1 fruit fly cellular context compared by ENCODE assay signal in the genomic region with DNA sequence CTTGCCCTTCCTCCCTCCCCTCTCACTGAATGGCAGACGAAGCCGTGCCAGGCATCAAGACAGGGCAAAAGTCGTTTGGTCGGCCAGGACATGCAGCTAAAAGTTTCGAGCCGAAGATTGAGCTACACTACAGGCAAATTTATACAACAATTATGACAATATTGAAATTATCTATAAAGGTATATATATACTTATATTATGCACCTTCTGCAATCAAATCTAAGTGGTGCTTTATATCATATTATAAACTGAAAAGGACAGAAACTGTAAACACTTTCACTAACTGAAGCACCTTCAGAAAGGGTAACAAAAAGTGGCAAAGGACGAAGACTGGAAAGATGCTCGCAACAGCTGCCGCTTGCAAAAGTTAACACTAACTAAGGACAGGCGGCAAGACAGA.
TF ChIP-seq lines count a peak whose summit lies in the region.

No protein-coding gene starts in this region.

TF ChIP-seq in whole organism, embryonic, 481 proteins besides CTCF, POLR2A, EP300 and RAD21 (continued from another document):
- TF ChIP-seq Optix (GFP tag; IDR thresholded peaks at IDR 0.05; lab: Robert Waterston, UW), result no peak
- peak; percentile 45 for TF ChIP-seq CG7556 (GFP tag; optimal IDR thresholded peaks at IDR 0.05; lab: Kevin White, UChicago)
- TF ChIP-seq Atf3 (GFP tag; optimal IDR thresholded peaks at IDR 0.05; lab: Kevin White, UChicago), result no peak
- no peak for TF ChIP-seq D (optimal IDR thresholded peaks at IDR 0.05; lab: Kevin White, UChicago)
- peak; percentile 25 for TF ChIP-seq D (GFP tag; optimal IDR thresholded peaks at IDR 0.05; lab: Kevin White, UChicago)
- TF ChIP-seq pan (optimal IDR thresholded peaks at IDR 0.05; lab: Kevin White, UChicago), result no peak
- TF ChIP-seq pan (GFP tag; optimal IDR thresholded peaks at IDR 0.05 in 1 of 2, IDR thresholded peaks at IDR 0.05 in 1 of 2), result no peak
- no peak for TF ChIP-seq pum (GFP tag; optimal IDR thresholded peaks at IDR 0.05; lab: Kevin White, UChicago)
- no peak for TF ChIP-seq CG9437 (GFP tag; optimal IDR thresholded peaks at IDR 0.05; lab: Kevin White, UChicago)
- TF ChIP-seq chinmo (GFP tag; IDR thresholded peaks at IDR 0.05; lab: Robert Waterston, UW; ENCODE audit: partially characterized antibody), result no peak
- TF ChIP-seq E2f1 (GFP tag; IDR thresholded peaks at IDR 0.05; lab: Robert Waterston, UW), result no peak
- TF ChIP-seq fd64A (GFP tag; optimal IDR thresholded peaks at IDR 0.05; lab: Kevin White, UChicago), result no peak
- no peak for TF ChIP-seq HHEX (GFP tag; optimal IDR thresholded peaks at IDR 0.05; lab: Kevin White, UChicago)
- TF ChIP-seq CG11398 (GFP tag; optimal IDR thresholded peaks at IDR 0.05; lab: Kevin White, UChicago), result no peak
- TF ChIP-seq seq (GFP tag; IDR thresholded peaks at IDR 0.05; lab: Robert Waterston, UW), result no peak
- TF ChIP-seq ssp (GFP tag; IDR thresholded peaks at IDR 0.05; lab: Robert Waterston, UW), result no peak
- peak in 1 of 2 experiments; percentile 28 for TF ChIP-seq eve (GFP tag; optimal IDR thresholded peaks at IDR 0.05; lab: Kevin White, UChicago)
- no peak for TF ChIP-seq CG12942 (GFP tag; optimal IDR thresholded peaks at IDR 0.05; lab: Kevin White, UChicago)
- peak; percentile 54 for TF ChIP-seq CG11504 (tag; optimal IDR thresholded peaks at IDR 0.05; lab: Kevin White, UChicago)
- TF ChIP-seq CG17912 (GFP tag; optimal IDR thresholded peaks at IDR 0.05; lab: Kevin White, UChicago), result no peak
- no peak for TF ChIP-seq cg (GFP tag; optimal IDR thresholded peaks at IDR 0.05; lab: Kevin White, UChicago)
- peak; percentile 8 for TF ChIP-seq Abd-B (GFP tag; optimal IDR thresholded peaks at IDR 0.05; lab: Kevin White, UChicago)
- TF ChIP-seq Xbp1 (GFP tag; optimal IDR thresholded peaks at IDR 0.05; lab: Kevin White, UChicago), result peak; percentile 12
- TF ChIP-seq CG2712 (tag; optimal IDR thresholded peaks at IDR 0.05; lab: Kevin White, UChicago), result peak; percentile 50
- TF ChIP-seq unc-4 (GFP tag; IDR thresholded peaks at IDR 0.05; lab: Robert Waterston, UW; ENCODE audit: partially characterized antibody), result no peak
- TF ChIP-seq CG15479 (GFP tag; optimal IDR thresholded peaks at IDR 0.05; lab: Kevin White, UChicago), result no peak
- no peak for TF ChIP-seq oc (tag; optimal IDR thresholded peaks at IDR 0.05; lab: Kevin White, UChicago)
- no peak for TF ChIP-seq cato (GFP tag; optimal IDR thresholded peaks at IDR 0.05; lab: Kevin White, UChicago; ENCODE audit: borderline replicate concordance)
- TF ChIP-seq gro (GFP tag; optimal IDR thresholded peaks at IDR 0.05; lab: Kevin White, UChicago), result no peak
- no peak for TF ChIP-seq Sry-β (GFP tag; optimal IDR thresholded peaks at IDR 0.05; lab: Kevin White, UChicago)
- TF ChIP-seq tin (GFP tag; optimal IDR thresholded peaks at IDR 0.05; lab: Kevin White, UChicago), result no peak
- no peak for TF ChIP-seq CG6765 (GFP tag; optimal IDR thresholded peaks at IDR 0.05; lab: Kevin White, UChicago)
- no peak for TF ChIP-seq CG16813 (GFP tag; IDR thresholded peaks at IDR 0.05; lab: Robert Waterston, UW; ENCODE audit: partially characterized antibody)
- no peak for TF ChIP-seq CG33213 (GFP tag; optimal IDR thresholded peaks at IDR 0.05; lab: Kevin White, UChicago)
- no peak for TF ChIP-seq Hr78 (GFP tag; optimal IDR thresholded peaks at IDR 0.05; lab: Kevin White, UChicago)
- no peak for TF ChIP-seq Atf-2 (GFP tag; optimal IDR thresholded peaks at IDR 0.05; lab: Kevin White, UChicago)
- no peak for TF ChIP-seq Doc2 (GFP tag; IDR thresholded peaks at IDR 0.05; lab: Robert Waterston, UW)
- no peak for TF ChIP-seq HLH4C (GFP tag; IDR thresholded peaks at IDR 0.05; lab: Robert Waterston, UW; ENCODE audit: partially characterized antibody)
- no peak for TF ChIP-seq CG12299 (tag; optimal IDR thresholded peaks at IDR 0.05; lab: Kevin White, UChicago)
- no peak for TF ChIP-seq knrl (GFP tag; IDR thresholded peaks at IDR 0.05; lab: Robert Waterston, UW; ENCODE audit: partially characterized antibody)
- TF ChIP-seq B-H2 (GFP tag; optimal IDR thresholded peaks at IDR 0.05; lab: Kevin White, UChicago), result no peak
- TF ChIP-seq Lpt (GFP tag; optimal IDR thresholded peaks at IDR 0.05; lab: Kevin White, UChicago), result no peak
- no peak for TF ChIP-seq al (GFP tag; IDR thresholded peaks at IDR 0.05; lab: Robert Waterston, UW)
- no peak for TF ChIP-seq CG3407 (GFP tag; optimal IDR thresholded peaks at IDR 0.05; lab: Kevin White, UChicago)
- TF ChIP-seq Nf-YC (tag; optimal IDR thresholded peaks at IDR 0.05; lab: Kevin White, UChicago), result no peak
- no peak for TF ChIP-seq Hmr (GFP tag; optimal IDR thresholded peaks at IDR 0.05; lab: Kevin White, UChicago)
- TF ChIP-seq Vsx1 (GFP tag; optimal IDR thresholded peaks at IDR 0.05; lab: Kevin White, UChicago), result no peak
- peak; percentile 55 for TF ChIP-seq dmrt99B (tag; optimal IDR thresholded peaks at IDR 0.05; lab: Kevin White, UChicago)
- no peak for TF ChIP-seq ash1 (GFP tag; optimal IDR thresholded peaks at IDR 0.05; lab: Kevin White, UChicago)
- no peak for TF ChIP-seq ftz-f1 (GFP tag; optimal IDR thresholded peaks at IDR 0.05; lab: Kevin White, UChicago)
- TF ChIP-seq Neu2 (GFP tag; optimal IDR thresholded peaks at IDR 0.05; lab: Kevin White, UChicago; ENCODE audit: borderline replicate concordance), result no peak
- no peak for TF ChIP-seq tup (GFP tag; optimal IDR thresholded peaks at IDR 0.05; lab: Kevin White, UChicago)
- no peak for TF ChIP-seq dm (GFP tag; optimal IDR thresholded peaks at IDR 0.05; lab: Kevin White, UChicago)
- no peak for TF ChIP-seq her (GFP tag; optimal IDR thresholded peaks at IDR 0.05; lab: Kevin White, UChicago)
- TF ChIP-seq CG13775 (GFP tag; optimal IDR thresholded peaks at IDR 0.05; lab: Kevin White, UChicago), result no peak
- TF ChIP-seq Hmx (GFP tag; optimal IDR thresholded peaks at IDR 0.05; lab: Kevin White, UChicago), result no peak
- no peak for TF ChIP-seq CG8478 (optimal IDR thresholded peaks at IDR 0.05; lab: Kevin White, UChicago)
- no peak for TF ChIP-seq Dfd (GFP tag; optimal IDR thresholded peaks at IDR 0.05; lab: Kevin White, UChicago)
- no peak for TF ChIP-seq tio (GFP tag; optimal IDR thresholded peaks at IDR 0.05; lab: Kevin White, UChicago)
- no peak for TF ChIP-seq CG15601 (tag; optimal IDR thresholded peaks at IDR 0.05; lab: Kevin White, UChicago)
- no peak for TF ChIP-seq Ada2b (GFP tag; IDR thresholded peaks at IDR 0.05; lab: Robert Waterston, UW)
- no peak for TF ChIP-seq tx (GFP tag; optimal IDR thresholded peaks at IDR 0.05; lab: Kevin White, UChicago)
- TF ChIP-seq z (GFP tag; IDR thresholded peaks at IDR 0.05; lab: Robert Waterston, UW), result no peak
- TF ChIP-seq CG10543 (GFP tag; optimal IDR thresholded peaks at IDR 0.05; lab: Kevin White, UChicago), result no peak
- no peak for TF ChIP-seq Hr39 (optimal IDR thresholded peaks at IDR 0.05; lab: Kevin White, UChicago)
- 0 out of 3 replicates have a peak, but pooled peaks have one; percentile 26 for TF ChIP-seq CG17361 (GFP tag; IDR thresholded peaks at IDR 0.05; lab: Robert Waterston, UW)
- no peak for TF ChIP-seq twi (tag; optimal IDR thresholded peaks at IDR 0.05; lab: Kevin White, UChicago)
- TF ChIP-seq Xrp1 (GFP tag; IDR thresholded peaks at IDR 0.05; lab: Robert Waterston, UW), result peak; percentile 43; the same call in 1 of the 2 replicates
- no peak for TF ChIP-seq C15 (GFP tag; IDR thresholded peaks at IDR 0.05; lab: Robert Waterston, UW)
- TF ChIP-seq CG6689 (GFP tag; IDR thresholded peaks at IDR 0.05; lab: Robert Waterston, UW), result no peak
- no peak for TF ChIP-seq sens (GFP tag; lab: Kevin White, UChicago)
- no peak for TF ChIP-seq ap (GFP tag; IDR thresholded peaks at IDR 0.05; lab: Robert Waterston, UW)
- TF ChIP-seq cad (GFP tag; optimal IDR thresholded peaks at IDR 0.05; lab: Kevin White, UChicago), result no peak
- TF ChIP-seq CG30020 (tag; optimal IDR thresholded peaks at IDR 0.05; lab: Kevin White, UChicago), result no peak
- no peak for TF ChIP-seq CG2199 (GFP tag; IDR thresholded peaks at IDR 0.05; lab: Robert Waterston, UW)
- no peak for TF ChIP-seq CG6272 (GFP tag; IDR thresholded peaks at IDR 0.05; lab: Robert Waterston, UW)
- TF ChIP-seq gsb-n (tag; optimal IDR thresholded peaks at IDR 0.05; lab: Kevin White, UChicago), result peak; percentile 0
- TF ChIP-seq CG12659 (GFP tag; optimal IDR thresholded peaks at IDR 0.05; lab: Kevin White, UChicago), result no peak
- TF ChIP-seq slou (GFP tag; optimal IDR thresholded peaks at IDR 0.05; lab: Kevin White, UChicago), result no peak
- TF ChIP-seq lmd (GFP tag; IDR thresholded peaks at IDR 0.05; lab: Robert Waterston, UW), result no peak
- TF ChIP-seq stwl (tag; optimal IDR thresholded peaks at IDR 0.05; lab: Kevin White, UChicago), result no peak
- TF ChIP-seq CG1792 (GFP tag; optimal IDR thresholded peaks at IDR 0.05; lab: Kevin White, UChicago), result no peak
- no peak for TF ChIP-seq Ets97D (GFP tag; optimal IDR thresholded peaks at IDR 0.05; lab: Kevin White, UChicago)
- no peak for TF ChIP-seq CG30431 (GFP tag; optimal IDR thresholded peaks at IDR 0.05; lab: Kevin White, UChicago)
- TF ChIP-seq crol (GFP tag; IDR thresholded peaks at IDR 0.05; lab: Robert Waterston, UW), result no peak
- TF ChIP-seq lab (GFP tag; optimal IDR thresholded peaks at IDR 0.05; lab: Kevin White, UChicago), result peak; percentile 44
- no peak for TF ChIP-seq dysf (GFP tag; IDR thresholded peaks at IDR 0.05; lab: Robert Waterston, UW)
- no peak for TF ChIP-seq CG10321 (GFP tag; IDR thresholded peaks at IDR 0.05; lab: Robert Waterston, UW)
- peak; percentile 20 for TF ChIP-seq CG17385 (GFP tag; optimal IDR thresholded peaks at IDR 0.05; lab: Kevin White, UChicago)
- TF ChIP-seq CG13424 (tag; optimal IDR thresholded peaks at IDR 0.05; lab: Kevin White, UChicago), result peak; percentile 41
- no peak for TF ChIP-seq nom (GFP tag; optimal IDR thresholded peaks at IDR 0.05; lab: Kevin White, UChicago)
- peak; percentile 24 for TF ChIP-seq unpg (GFP tag; optimal IDR thresholded peaks at IDR 0.05; lab: Kevin White, UChicago)
- TF ChIP-seq CG3281 (GFP tag; optimal IDR thresholded peaks at IDR 0.05; lab: Kevin White, UChicago), result no peak
- no peak for TF ChIP-seq Mrtf (GFP tag; IDR thresholded peaks at IDR 0.05; lab: Robert Waterston, UW)
- no peak for TF ChIP-seq pho (GFP tag; optimal IDR thresholded peaks at IDR 0.05; lab: Kevin White, UChicago)
- no peak for TF ChIP-seq danr (GFP tag; IDR thresholded peaks at IDR 0.05; lab: Robert Waterston, UW)
- TF ChIP-seq CG2678 (tag; optimal IDR thresholded peaks at IDR 0.05; lab: Kevin White, UChicago), result peak; percentile 59
- TF ChIP-seq CG4360 (GFP tag; IDR thresholded peaks at IDR 0.05; lab: Robert Waterston, UW), result no peak
- TF ChIP-seq nerfin-2 (GFP tag; IDR thresholded peaks at IDR 0.05; lab: Robert Waterston, UW; ENCODE audit: partially characterized antibody), result no peak
- no peak for TF ChIP-seq sd (tag; optimal IDR thresholded peaks at IDR 0.05; lab: Kevin White, UChicago)
- no peak for TF ChIP-seq Myb (GFP tag; optimal IDR thresholded peaks at IDR 0.05; lab: Kevin White, UChicago)
- no peak for TF ChIP-seq TFAM (GFP tag; optimal IDR thresholded peaks at IDR 0.05; lab: Kevin White, UChicago)
- no peak for TF ChIP-seq Trl (optimal IDR thresholded peaks at IDR 0.05; lab: Kevin White, UChicago)
- no peak for TF ChIP-seq Trl (GFP tag; optimal IDR thresholded peaks at IDR 0.05; lab: Kevin White, UChicago)
- no peak for TF ChIP-seq HmgZ (tag; optimal IDR thresholded peaks at IDR 0.05; lab: Kevin White, UChicago)
- no peak for TF ChIP-seq CG14667 (GFP tag; IDR thresholded peaks at IDR 0.05; lab: Robert Waterston, UW)
- TF ChIP-seq Meics (GFP tag; optimal IDR thresholded peaks at IDR 0.05; lab: Kevin White, UChicago), result no peak
- no peak for TF ChIP-seq psq (GFP tag; optimal IDR thresholded peaks at IDR 0.05; lab: Kevin White, UChicago)
- TF ChIP-seq Asciz (GFP tag; optimal IDR thresholded peaks at IDR 0.05; lab: Kevin White, UChicago), result no peak
- TF ChIP-seq CG18011 (GFP tag; optimal IDR thresholded peaks at IDR 0.05; lab: Kevin White, UChicago), result no peak
- TF ChIP-seq phol (tag; optimal IDR thresholded peaks at IDR 0.05; lab: Kevin White, UChicago), result peak; percentile 26
- no peak for TF ChIP-seq pita (GFP tag; optimal IDR thresholded peaks at IDR 0.05; lab: Kevin White, UChicago)
- no peak for TF ChIP-seq Ets65A (GFP tag; lab: Kevin White, UChicago)
- no peak for TF ChIP-seq otp (GFP tag; IDR thresholded peaks at IDR 0.05; lab: Robert Waterston, UW)
- TF ChIP-seq Sox100B (GFP tag; optimal IDR thresholded peaks at IDR 0.05; lab: Kevin White, UChicago), result peak; percentile 2
- TF ChIP-seq CG10267 (tag; optimal IDR thresholded peaks at IDR 0.05; lab: Kevin White, UChicago), result peak; percentile 14
- no peak for TF ChIP-seq Pdp1 (GFP tag; optimal IDR thresholded peaks at IDR 0.05; lab: Kevin White, UChicago)
- no peak for TF ChIP-seq CG34422 (GFP tag; IDR thresholded peaks at IDR 0.05; lab: Robert Waterston, UW)
- no peak for TF ChIP-seq CG8281 (tag; optimal IDR thresholded peaks at IDR 0.05; lab: Kevin White, UChicago)
- no peak for TF ChIP-seq CkIIα-i1 (GFP tag; IDR thresholded peaks at IDR 0.05; lab: Robert Waterston, UW)
